Worm (Caenorhabditis elegans): Measurements from ENCODE around the gene Y57E12AR.1.

DNA sequence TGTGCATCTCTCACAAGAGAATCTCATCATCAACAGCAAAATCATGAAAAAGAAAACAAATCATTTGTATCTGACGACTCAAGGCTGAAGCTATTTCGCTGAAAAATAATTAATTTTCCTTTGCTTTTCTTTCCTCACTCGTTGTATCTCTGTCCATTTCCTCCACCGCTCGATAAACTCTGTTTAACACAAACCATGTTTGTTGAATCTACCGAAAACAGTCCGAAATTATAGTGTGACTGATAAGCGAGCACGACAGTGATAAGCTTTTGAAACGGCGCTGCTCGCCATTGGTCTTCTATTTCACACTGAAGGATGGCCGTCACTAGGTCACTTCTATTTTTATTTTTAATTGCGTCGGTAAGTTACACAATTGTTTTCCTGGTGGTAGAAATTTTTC is 10.5 kb upstream of the Y57E12AR.1 start, which contains the start of gene npa-1:
- TF ChIP-seq nhr-11 (tag; optimal IDR thresholded peaks at IDR 0.05) (no peak), ztf-11 (tag; optimal IDR thresholded peaks at IDR 0.05) (no peak), ZK546.5 (tag; optimal IDR thresholded peaks at IDR 0.05) (no peak)

Measured in whole organism, L3 larva.